Fruit fly (Drosophila melanogaster) whole organism, prepupa: ENCODE data around the gene CG10959.

Experiments used
- Blimp-1 ChIP-seq: fragments of 200-800 bp; sonication (Bioruptor generic); optimal IDR thresholded peaks from 3 replicates; lab custom pipeline; 2017; ENCODE audit warnings: missing biosample characterization, missing genetic modification characterization, mild to moderate bottlenecking, moderate library complexity, missing genetic modification reagents
- CG10631 ChIP-seq: fragments of 200-800 bp; sonication (Bioruptor generic); optimal IDR thresholded peaks from 2 replicates; lab custom pipeline; 2016; ENCODE audit warnings: missing biosample characterization, missing genetic modification characterization
- CG10669 ChIP-seq: fragments of 200-800 bp; sonication (Bioruptor generic); optimal IDR thresholded peaks from 3 replicates; lab custom pipeline; 2018; ENCODE audit warnings: missing biosample characterization, mild to moderate bottlenecking, missing genetic modification characterization, moderate library complexity
- CG11294 ChIP-seq: fragments of 200-800 bp; sonication (Bioruptor generic); IDR thresholded peaks from 2 replicates; pipeline ENCODE4 v1.3.6; 2022; ENCODE audit warnings: missing biosample characterization, missing genetic modification characterization
- CG11902 ChIP-seq: fragments of 200-800 bp; sonication (Bioruptor generic); optimal IDR thresholded peaks from 3 replicates; lab custom pipeline; 2016; ENCODE audit warnings: missing biosample characterization, missing genetic modification characterization
- CG15336 ChIP-seq: fragments of 200-800 bp; sonication (Bioruptor generic); IDR thresholded peaks from 2 replicates; pipeline ENCODE4 v1.3.6; 2022; ENCODE audit warnings: missing biosample characterization, missing genetic modification characterization
- CG1621 ChIP-seq: fragments of 200-800 bp; sonication (Bioruptor generic); optimal IDR thresholded peaks from 3 replicates; lab custom pipeline; 2018; ENCODE audit warnings: missing biosample characterization, mild to moderate bottlenecking, missing genetic modification characterization
- CG3032 ChIP-seq: fragments of 200-800 bp; optimal IDR thresholded peaks from 2 replicates; lab custom pipeline; 2019; ENCODE audit warnings: missing biosample characterization, mild to moderate bottlenecking, missing genetic modification characterization, moderate library complexity
- CG32006 ChIP-seq: fragments of 200-800 bp; sonication (Bioruptor generic); optimal IDR thresholded peaks from 3 replicates; lab custom pipeline; 2017; ENCODE audit warnings: missing biosample characterization, mild to moderate bottlenecking, missing genetic modification characterization
- CG34406 ChIP-seq: fragments of 200-800 bp; sonication (Bioruptor generic); optimal IDR thresholded peaks from 3 replicates; lab custom pipeline; 2016; ENCODE audit warnings: missing biosample characterization, missing genetic modification characterization
- CG4318 ChIP-seq: fragments of 200-800 bp; sonication (Bioruptor generic); optimal IDR thresholded peaks from 3 replicates; lab custom pipeline; 2017; ENCODE audit warnings: missing biosample characterization, mild to moderate bottlenecking, missing genetic modification characterization
- CG6163 ChIP-seq: fragments of 200-800 bp; sonication (Bioruptor generic); IDR thresholded peaks from 3 replicates; pipeline ENCODE4 v1.3.6; 2022; ENCODE audit warnings: missing biosample characterization, missing genetic modification characterization
- CG6276 ChIP-seq: fragments of 200-800 bp; sonication (Bioruptor generic); optimal IDR thresholded peaks from 2 replicates; lab custom pipeline; 2017; ENCODE audit warnings: missing biosample characterization, mild to moderate bottlenecking, missing genetic modification characterization
- CG6792 ChIP-seq: fragments of 200-800 bp; sonication (Bioruptor generic); optimal IDR thresholded peaks from 3 replicates; lab custom pipeline; 2016; ENCODE audit warnings: missing biosample characterization, missing genetic modification characterization
- CG6854 ChIP-seq: fragments of 200-800 bp; sonication (Bioruptor generic); optimal IDR thresholded peaks from 2 replicates; lab custom pipeline; 2017; ENCODE audit warnings: missing biosample characterization, mild to moderate bottlenecking, missing genetic modification characterization
- CG7368 ChIP-seq: fragments of 200-800 bp; sonication (Bioruptor generic); optimal IDR thresholded peaks from 3 replicates; lab custom pipeline; 2016; ENCODE audit warnings: missing biosample characterization, missing genetic modification characterization
- CG8319 ChIP-seq: fragments of 200-800 bp; sonication (Bioruptor generic); optimal IDR thresholded peaks from 3 replicates; lab custom pipeline; 2016; ENCODE audit warnings: missing biosample characterization, missing genetic modification characterization
- CG8632 ChIP-seq: fragments of 200-800 bp; sonication (Bioruptor generic); optimal IDR thresholded peaks from 3 replicates; lab custom pipeline; 2016; ENCODE audit warnings: missing biosample characterization, missing genetic modification characterization
- CG9139 ChIP-seq: fragments of 200-800 bp; sonication (Bioruptor generic); optimal IDR thresholded peaks from 3 replicates; lab custom pipeline; 2017; ENCODE audit warnings: missing biosample characterization, mild to moderate bottlenecking, missing genetic modification characterization
- Eip75B ChIP-seq: fragments of 200-800 bp; sonication (Bioruptor generic); optimal IDR thresholded peaks from 3 replicates; lab custom pipeline; 2016; ENCODE audit warnings: missing biosample characterization, missing genetic modification characterization
- Eip78C ChIP-seq: fragments of 200-800 bp; sonication (Bioruptor generic); peaks from one replicate; lab custom pipeline; 2016; ENCODE audit warnings: missing biosample characterization, missing genetic modification characterization
- Eip93F ChIP-seq: fragments of 200-800 bp; sonication (Bioruptor generic); optimal IDR thresholded peaks from 2 replicates; lab custom pipeline; 2016; ENCODE audit warnings: missing biosample characterization, mild to moderate bottlenecking, missing genetic modification characterization
- Ets21C ChIP-seq: fragments of 200-800 bp; sonication (Bioruptor generic); optimal IDR thresholded peaks from 3 replicates; lab custom pipeline; 2016; ENCODE audit warnings: missing biosample characterization, missing genetic modification characterization
- Ets96B ChIP-seq: fragments of 200-800 bp; optimal IDR thresholded peaks from 2 replicates; lab custom pipeline; 2019; ENCODE audit warnings: missing biosample characterization, mild to moderate bottlenecking, missing genetic modification characterization, moderate library complexity
- Gug ChIP-seq: fragments of 200-800 bp; sonication (Bioruptor generic); IDR thresholded peaks from 2 replicates; pipeline ENCODE4 v1.3.6; 2022; ENCODE audit warnings: missing biosample characterization, missing genetic modification characterization
- Hr39 ChIP-seq: fragments of 200-800 bp; sonication (Bioruptor generic); optimal IDR thresholded peaks from 2 replicates; lab custom pipeline; 2016; ENCODE audit warnings: missing biosample characterization, missing genetic modification characterization
- Hr4 ChIP-seq: fragments of 200-800 bp; sonication (Bioruptor generic); optimal IDR thresholded peaks from 3 replicates; lab custom pipeline; 2016; ENCODE audit warnings: missing biosample characterization, missing genetic modification characterization
- Lpt ChIP-seq: fragments of 200-800 bp; sonication (Bioruptor generic); optimal IDR thresholded peaks from 3 replicates; lab custom pipeline; 2016; ENCODE audit warnings: missing biosample characterization, missing genetic modification characterization
- Met ChIP-seq: fragments of 200-800 bp; sonication (Bioruptor generic); optimal IDR thresholded peaks from 3 replicates; lab custom pipeline; 2016; ENCODE audit warnings: missing biosample characterization, missing genetic modification characterization
- OdsH ChIP-seq: fragments of 200-800 bp; sonication (Bioruptor generic); optimal IDR thresholded peaks from 3 replicates; lab custom pipeline; 2016; ENCODE audit warnings: missing biosample characterization, missing genetic modification characterization
- Smox ChIP-seq: fragments of 200-800 bp; sonication (Bioruptor generic); optimal IDR thresholded peaks from 3 replicates; lab custom pipeline; 2016; ENCODE audit warnings: missing biosample characterization, missing genetic modification characterization
- Sox102F ChIP-seq: fragments of 200-800 bp; sonication (Bioruptor generic); optimal IDR thresholded peaks from 2 replicates; lab custom pipeline; 2016; ENCODE audit warnings: missing biosample characterization, mild to moderate bottlenecking, missing genetic modification characterization
- Sox15 ChIP-seq: fragments of 200-800 bp; sonication (Bioruptor generic); optimal IDR thresholded peaks from 3 replicates; lab custom pipeline; 2016; ENCODE audit warnings: missing biosample characterization, missing genetic modification characterization
- achi ChIP-seq: fragments of 200-800 bp; sonication (Bioruptor generic); optimal IDR thresholded peaks from 3 replicates; lab custom pipeline; 2016; ENCODE audit warnings: missing biosample characterization, missing genetic modification characterization
- acj6 ChIP-seq: fragments of 200-800 bp; sonication (Bioruptor generic); optimal IDR thresholded peaks from 3 replicates; lab custom pipeline; 2016; ENCODE audit warnings: missing biosample characterization, missing genetic modification characterization
- cyc ChIP-seq: fragments of 200-800 bp; sonication (Bioruptor generic); optimal IDR thresholded peaks from 3 replicates; lab custom pipeline; 2016; ENCODE audit warnings: missing biosample characterization, missing genetic modification characterization
- dac ChIP-seq: fragments of 200-800 bp; sonication (Bioruptor generic); optimal IDR thresholded peaks from 2 replicates; lab custom pipeline; 2017; ENCODE audit warnings: missing biosample characterization, mild to moderate bottlenecking, missing genetic modification characterization
- eg ChIP-seq: fragments of 200-800 bp; sonication (Bioruptor generic); IDR thresholded peaks from 3 replicates; pipeline ENCODE4 v1.3.6; 2022; ENCODE audit warnings: missing biosample characterization, missing genetic modification characterization
- fd59A ChIP-seq: fragments of 200-800 bp; sonication (Bioruptor generic); optimal IDR thresholded peaks from 2 replicates; lab custom pipeline; 2017; ENCODE audit warnings: missing biosample characterization, mild to moderate bottlenecking, missing genetic modification characterization, missing genetic modification reagents
- fkh ChIP-seq: fragments of 200-800 bp; sonication (Bioruptor generic); optimal IDR thresholded peaks from 3 replicates; lab custom pipeline; 2017; ENCODE audit warnings: missing biosample characterization, mild to moderate bottlenecking, missing genetic modification characterization, moderate library complexity
- lz ChIP-seq: fragments of 200-800 bp; sonication (Bioruptor generic); optimal IDR thresholded peaks from 3 replicates; lab custom pipeline; 2016; ENCODE audit warnings: missing biosample characterization, missing genetic modification characterization
- net ChIP-seq: fragments of 200-800 bp; sonication (Bioruptor generic); optimal IDR thresholded peaks from 3 replicates; lab custom pipeline; 2016; ENCODE audit warnings: missing biosample characterization, missing genetic modification characterization
- pdm3 ChIP-seq: fragments of 200-800 bp; sonication (Bioruptor generic); optimal IDR thresholded peaks from 3 replicates; lab custom pipeline; 2016; ENCODE audit warnings: missing biosample characterization, missing genetic modification characterization
- salr ChIP-seq, 2 experiments: fragments of 200-800 bp; sonication (Bioruptor generic); optimal IDR thresholded peaks; 3 replicates each; lab custom pipeline; 2016 to 2018; ENCODE audit warnings: missing biosample characterization in 2 of 2, missing genetic modification characterization in 2 of 2, mild to moderate bottlenecking in 1 of 2
- spab ChIP-seq: fragments of 200-800 bp; sonication (Bioruptor generic); optimal IDR thresholded peaks from 2 replicates; lab custom pipeline; 2017; ENCODE audit warnings: missing biosample characterization, mild to moderate bottlenecking, missing genetic modification characterization, missing genetic modification reagents
- ss ChIP-seq, 2 experiments: fragments of 200-800 bp; sonication (Bioruptor generic); optimal IDR thresholded peaks; 2 replicates in 1 of 2; 3 replicates in 1 of 2; lab custom pipeline; 2017 to 2018; ENCODE audit warnings: mild to moderate bottlenecking in 2 of 2, missing biosample characterization in 2 of 2, missing genetic modification characterization in 2 of 2, moderate library complexity in 1 of 2
- svp ChIP-seq: fragments of 200-800 bp; sonication (Bioruptor generic); peaks from one replicate; lab custom pipeline; 2016; ENCODE audit warnings: missing biosample characterization, missing genetic modification characterization
- topi ChIP-seq: fragments of 200-800 bp; sonication (Bioruptor generic); optimal IDR thresholded peaks from 3 replicates; lab custom pipeline; 2016; ENCODE audit warnings: missing biosample characterization, missing genetic modification characterization
- vri ChIP-seq: fragments of 200-800 bp; sonication (Bioruptor generic); optimal IDR thresholded peaks from 3 replicates; lab custom pipeline; 2016; ENCODE audit warnings: missing biosample characterization, mild to moderate bottlenecking, missing genetic modification characterization

CG10959 gene

DNA sequence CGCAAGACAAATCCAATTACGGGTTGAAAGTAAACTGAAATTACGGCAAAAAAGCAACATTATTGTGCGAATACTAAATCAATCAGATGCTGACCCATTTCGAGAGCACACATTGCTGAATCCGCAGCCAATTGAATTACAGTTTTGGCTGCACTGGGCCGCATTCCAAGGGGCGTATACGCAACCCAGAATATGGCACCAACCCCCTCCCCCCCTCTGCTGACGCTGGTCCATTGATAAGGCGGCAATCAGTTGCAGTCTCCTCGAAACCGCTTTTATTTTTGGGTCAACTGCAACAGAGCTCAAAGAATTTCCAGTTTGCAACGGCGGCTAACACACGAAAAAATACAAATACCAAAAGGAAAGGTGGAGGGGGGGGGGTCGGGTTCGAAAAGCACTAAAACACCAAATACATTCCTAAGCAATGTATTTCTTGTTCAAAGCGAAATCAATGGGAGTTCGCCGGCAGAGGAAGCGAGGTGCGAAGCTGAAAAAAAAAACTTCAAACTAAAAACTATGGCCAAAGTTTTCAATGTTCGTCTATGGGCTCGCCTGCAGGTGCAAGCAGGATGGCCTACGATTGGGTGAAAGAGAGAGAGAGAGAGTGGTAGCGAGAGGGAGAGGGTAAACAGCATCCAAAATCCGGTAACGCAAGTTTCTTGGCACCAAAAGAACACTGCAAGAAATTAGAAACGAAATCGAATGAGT lies 47.0 kb downstream of the CG10959 start:
- peak; percentile 36 for TF ChIP-seq CG6854
- no peak for TF ChIP-seq CG8319 (GFP tag; lab: Kevin White, UChicago)

- peak; percentile 1 for TF ChIP-seq dac (GFP tag; lab: Kevin White, UChicago)
- TF ChIP-seq CG4318 (GFP tag; lab: Kevin White, UChicago) = peak; percentile 33
- peak; percentile 35 for TF ChIP-seq pdm3
- TF ChIP-seq fkh (GFP tag; lab: Kevin White, UChicago) = no peak
- no peak for TF ChIP-seq Eip75B (GFP tag; lab: Kevin White, UChicago)
- TF ChIP-seq svp (GFP tag; lab: Kevin White, UChicago) = peak; percentile 62
- TF ChIP-seq CG6854 = no peak
- peak; percentile 38 for TF ChIP-seq Smox
- peak; percentile 23 for TF ChIP-seq achi
- TF ChIP-seq CG10631 (GFP tag; lab: Kevin White, UChicago) = peak; percentile 65
- TF ChIP-seq CG8319 (GFP tag; lab: Kevin White, UChicago) = no peak
- peak; percentile 10 for TF ChIP-seq Hr4 (GFP tag; lab: Kevin White, UChicago)
- peak; percentile 35 for TF ChIP-seq CG34406 (GFP tag; lab: Kevin White, UChicago)
- TF ChIP-seq Blimp-1 (GFP tag; lab: Kevin White, UChicago) = no peak
- peak; percentile 14 for TF ChIP-seq Hr39 (GFP tag; lab: Kevin White, UChicago)
- no peak for TF ChIP-seq Gug (GFP tag; lab: Robert Waterston, UW)
- peak; percentile 9 for TF ChIP-seq Sox15
- TF ChIP-seq CG11294 = no peak
- peak; percentile 60 for TF ChIP-seq lz (GFP tag; lab: Kevin White, UChicago)
- peak; percentile 29 for TF ChIP-seq fd59A (GFP tag; lab: Kevin White, UChicago)
- TF ChIP-seq ss (GFP tag; optimal IDR thresholded peaks at IDR 0.05; lab: Kevin White, UChicago) = peak in 1 of 2 experiments; percentile 21
- no peak for TF ChIP-seq CG1621
- TF ChIP-seq CG6163 (GFP tag; lab: Robert Waterston, UW) = no peak
- peak; percentile 66 for TF ChIP-seq CG32006 (GFP tag; lab: Kevin White, UChicago)
- peak; percentile 30 for TF ChIP-seq net (GFP tag; lab: Kevin White, UChicago)
- no peak for TF ChIP-seq CG7368 (GFP tag; lab: Kevin White, UChicago)
- peak; percentile 32 for TF ChIP-seq cyc
- peak; percentile 30 for TF ChIP-seq spab (GFP tag; lab: Kevin White, UChicago)
- TF ChIP-seq vri (GFP tag; lab: Kevin White, UChicago) = no peak
- TF ChIP-seq Lpt (GFP tag; lab: Kevin White, UChicago) = no peak
- peak; percentile 57 for TF ChIP-seq topi (GFP tag; lab: Kevin White, UChicago)
- peak; percentile 47 for TF ChIP-seq CG6276
- TF ChIP-seq Ets96B (tag; lab: Kevin White, UChicago) = no peak
- peak; percentile 8 for TF ChIP-seq Ets21C (GFP tag; lab: Kevin White, UChicago)
- peak; percentile 32 for TF ChIP-seq OdsH (GFP tag; lab: Kevin White, UChicago)
- no peak for TF ChIP-seq CG9139 (GFP tag; lab: Kevin White, UChicago)
- TF ChIP-seq acj6 = peak; percentile 16
- peak; percentile 8 for TF ChIP-seq CG8632 (GFP tag; lab: Kevin White, UChicago)
- no peak for TF ChIP-seq CG3032 (tag; lab: Kevin White, UChicago)
- peak; percentile 20 for TF ChIP-seq Sox102F (GFP tag; lab: Kevin White, UChicago)
- no peak for TF ChIP-seq CG6792 (GFP tag; lab: Kevin White, UChicago)
- peak; percentile 53 for TF ChIP-seq Met (GFP tag; lab: Kevin White, UChicago)
- TF ChIP-seq salr (GFP tag; optimal IDR thresholded peaks at IDR 0.05; lab: Kevin White, UChicago) = peak in 1 of 2 experiments; percentile 1
- peak; percentile 82 for TF ChIP-seq Eip78C (GFP tag; lab: Kevin White, UChicago)
- 0 out of 3 replicates have a peak, but pooled peaks have one; percentile 3 for TF ChIP-seq eg
- TF ChIP-seq CG10669 (GFP tag; lab: Kevin White, UChicago) = peak; percentile 5
- TF ChIP-seq CG15336 (GFP tag; lab: Robert Waterston, UW) = no peak
- TF ChIP-seq CG11902 (GFP tag; lab: Kevin White, UChicago) = peak; percentile 7
- TF ChIP-seq Eip93F (GFP tag; lab: Kevin White, UChicago) = no peak
Measured at dm6 chrX:8196157-8196526, 47.6 kb downstream of the CG10959 start.
